Fruit fly (Drosophila melanogaster) whole organism, embryonic: ENCODE measurements around the gene nmdyn-D7.

Experiments
- Ada2b ChIP-seq: fragments of 200-800 bp; sonication (Bioruptor generic); IDR thresholded peaks from 2 replicates; pipeline ENCODE4 v1.3.6; 2022; ENCODE audit warnings: missing biosample characterization, missing genetic modification characterization
- Atf3 ChIP-seq: fragments of 200-800 bp; sonication (Bioruptor generic); optimal IDR thresholded peaks from 3 replicates; lab custom pipeline; 2016; ENCODE audit warnings: missing biosample characterization, missing genetic modification characterization
- CG10267 ChIP-seq: fragments of 200-800 bp; sonication (Bioruptor generic); optimal IDR thresholded peaks from 2 replicates; lab custom pipeline; 2018; ENCODE audit warnings: missing biosample characterization, mild to moderate bottlenecking, missing genetic modification characterization, moderate library complexity
- CG10979 ChIP-seq: fragments of 200-800 bp; sonication (Bioruptor generic); optimal IDR thresholded peaks from 2 replicates; lab custom pipeline; 2018; ENCODE audit warnings: missing biosample characterization, mild to moderate bottlenecking, missing genetic modification characterization, moderate library complexity
- CG12659 ChIP-seq: fragments of 200-800 bp; sonication (Bioruptor generic); optimal IDR thresholded peaks from 3 replicates; lab custom pipeline; 2017; ENCODE audit warnings: mild to moderate bottlenecking, missing biosample characterization, missing genetic modification reagents, missing genetic modification characterization
- CG13424 ChIP-seq: fragments of 200-800 bp; sonication (Bioruptor generic); optimal IDR thresholded peaks from 2 replicates; lab custom pipeline; 2019; ENCODE audit warnings: missing biosample characterization, mild to moderate bottlenecking, missing genetic modification characterization, moderate library complexity
- CG15479 ChIP-seq: fragments of 200-800 bp; sonication (Bioruptor generic); optimal IDR thresholded peaks from 3 replicates; lab custom pipeline; 2019; ENCODE audit warnings: missing biosample characterization, mild to moderate bottlenecking, missing genetic modification characterization, moderate library complexity
- CG16813 ChIP-seq: fragments of 200-800 bp; sonication (Bioruptor generic); IDR thresholded peaks from 3 replicates; pipeline ENCODE4 v1.3.6; 2022; ENCODE audit warnings: missing biosample characterization, missing genetic modification characterization; ENCODE audit not compliant: partially characterized antibody
- CG16863 ChIP-seq: fragments of 200-800 bp; sonication (Bioruptor generic); optimal IDR thresholded peaks from 3 replicates; lab custom pipeline; 2016; ENCODE audit warnings: missing biosample characterization, missing genetic modification characterization
- CG17186 ChIP-seq: fragments of 200-800 bp; sonication (Bioruptor generic); optimal IDR thresholded peaks from 3 replicates; lab custom pipeline; 2017; ENCODE audit warnings: missing biosample characterization, missing genetic modification reagents, missing genetic modification characterization
- CG18619 ChIP-seq: fragments of 200-800 bp; sonication (Bioruptor generic); optimal IDR thresholded peaks from 3 replicates; lab custom pipeline; 2017; ENCODE audit warnings: missing biosample characterization, mild to moderate bottlenecking, missing genetic modification characterization
- CG18764 ChIP-seq: fragments of 200-800 bp; sonication (Bioruptor generic); optimal IDR thresholded peaks from 3 replicates; lab custom pipeline; 2016; ENCODE audit warnings: missing biosample characterization, missing genetic modification characterization
- CG30020 ChIP-seq: fragments of 200-800 bp; optimal IDR thresholded peaks from 2 replicates; lab custom pipeline; 2019; ENCODE audit warnings: missing biosample characterization, mild to moderate bottlenecking, missing genetic modification characterization, moderate library complexity
- CG31388 ChIP-seq: fragments of 200-800 bp; sonication (Bioruptor generic); optimal IDR thresholded peaks from 2 replicates; lab custom pipeline; 2016; ENCODE audit warnings: missing biosample characterization, missing genetic modification characterization
- CG3281 ChIP-seq: fragments of 200-800 bp; sonication (Bioruptor generic); optimal IDR thresholded peaks from 3 replicates; lab custom pipeline; 2017; ENCODE audit warnings: missing biosample characterization, mild to moderate bottlenecking, missing genetic modification characterization
- CG34422 ChIP-seq: fragments of 200-800 bp; sonication (Bioruptor generic); IDR thresholded peaks from 3 replicates; pipeline ENCODE4 v1.3.6; 2022; ENCODE audit warnings: missing biosample characterization, missing genetic modification characterization
- CG4617 ChIP-seq: fragments of 200-800 bp; sonication (Bioruptor generic); optimal IDR thresholded peaks from 3 replicates; lab custom pipeline; 2016; ENCODE audit warnings: missing biosample characterization, missing genetic modification characterization, borderline replicate concordance
- CG7963 ChIP-seq: fragments of 200-800 bp; sonication (Bioruptor generic); IDR thresholded peaks from 3 replicates; pipeline ENCODE4 v1.3.6; 2022; ENCODE audit warnings: missing biosample characterization, missing genetic modification characterization; ENCODE audit not compliant: partially characterized antibody
- CG9797 ChIP-seq: fragments of 200-800 bp; sonication (Bioruptor generic); optimal IDR thresholded peaks from 3 replicates; lab custom pipeline; 2018; ENCODE audit warnings: missing biosample characterization, mild to moderate bottlenecking, missing genetic modification characterization
- Dad ChIP-seq: fragments of 200-800 bp; sonication (Bioruptor generic); optimal IDR thresholded peaks from 3 replicates; lab custom pipeline; 2016; ENCODE audit warnings: missing biosample characterization, missing genetic modification characterization
- Dref ChIP-seq: fragments of 200-800 bp; sonication (Bioruptor generic); IDR thresholded peaks from 2 replicates; pipeline ENCODE4 v1.3.6; 2022; ENCODE audit warnings: missing biosample characterization, missing genetic modification characterization
- Ets97D ChIP-seq: fragments of 200-800 bp; sonication (Bioruptor generic); optimal IDR thresholded peaks from 3 replicates; lab custom pipeline; 2016; ENCODE audit warnings: missing biosample characterization, missing genetic modification characterization
- Fer1 ChIP-seq: fragments of 200-800 bp; sonication (Bioruptor generic); optimal IDR thresholded peaks from 2 replicates; lab custom pipeline; 2017; ENCODE audit warnings: missing biosample characterization, mild to moderate bottlenecking, missing genetic modification characterization
- Lhr ChIP-seq: fragments of 200-800 bp; sonication (Bioruptor generic); optimal IDR thresholded peaks from 3 replicates; lab custom pipeline; 2017; ENCODE audit warnings: mild to moderate bottlenecking, missing biosample characterization, missing genetic modification reagents, missing genetic modification characterization
- PHDP ChIP-seq: fragments of 200-800 bp; sonication (Bioruptor generic); optimal IDR thresholded peaks from 3 replicates; lab custom pipeline; 2018; ENCODE audit warnings: missing biosample characterization, mild to moderate bottlenecking, missing genetic modification characterization, moderate library complexity
- Ptx1 ChIP-seq: fragments of 200-800 bp; sonication (Bioruptor generic); IDR thresholded peaks from 2 replicates; pipeline ENCODE4 v1.3.6; 2022; ENCODE audit warnings: missing biosample characterization, missing genetic modification characterization
- Scr ChIP-seq: fragments of 200-800 bp; sonication (Bioruptor generic); IDR thresholded peaks from 2 replicates; pipeline ENCODE4 v1.3.6; 2022; ENCODE audit warnings: missing biosample characterization, missing genetic modification characterization; ENCODE audit not compliant: partially characterized antibody
- Xbp1 ChIP-seq: fragments of 200-800 bp; sonication (Bioruptor generic); optimal IDR thresholded peaks from 3 replicates; lab custom pipeline; 2016; ENCODE audit warnings: missing biosample characterization, mild to moderate bottlenecking, missing genetic modification characterization
- YL-1 ChIP-seq: fragments of 200-800 bp; sonication (Bioruptor generic); optimal IDR thresholded peaks from 3 replicates; lab custom pipeline; 2017; ENCODE audit warnings: missing biosample characterization, mild to moderate bottlenecking, missing genetic modification characterization
- aop ChIP-seq: fragments of 200-800 bp; sonication (Bioruptor generic); IDR thresholded peaks from 2 replicates; pipeline ENCODE4 v1.3.6; 2022; ENCODE audit warnings: missing biosample characterization, missing genetic modification characterization
- ato ChIP-seq: fragments of 200-800 bp; sonication (Bioruptor generic); IDR thresholded peaks from 2 replicates; pipeline ENCODE4 v1.3.6; 2022; ENCODE audit warnings: missing biosample characterization, missing genetic modification characterization; ENCODE audit not compliant: partially characterized antibody
- bbx ChIP-seq: fragments of 200-800 bp; sonication (Bioruptor generic); IDR thresholded peaks from 2 replicates; pipeline ENCODE4 v1.3.6; 2022; ENCODE audit warnings: missing biosample characterization, missing genetic modification characterization; ENCODE audit not compliant: partially characterized antibody
- chinmo ChIP-seq: fragments of 200-800 bp; sonication (Bioruptor generic); IDR thresholded peaks from 4 replicates; pipeline ENCODE4 v1.3.6; 2022; ENCODE audit warnings: missing biosample characterization, missing genetic modification characterization; ENCODE audit not compliant: partially characterized antibody
- ewg ChIP-seq: fragments of 200-800 bp; sonication (Bioruptor generic); optimal IDR thresholded peaks from 3 replicates; lab custom pipeline; 2017; ENCODE audit warnings: mild to moderate bottlenecking, missing biosample characterization, missing genetic modification reagents, missing genetic modification characterization
- gem ChIP-seq: fragments of 200-800 bp; sonication (Bioruptor generic); optimal IDR thresholded peaks from 2 replicates; lab custom pipeline; 2019; ENCODE audit warnings: missing biosample characterization, mild to moderate bottlenecking, missing genetic modification characterization, moderate library complexity
- her ChIP-seq: fragments of 200-800 bp; sonication (Bioruptor generic); optimal IDR thresholded peaks from 2 replicates; lab custom pipeline; 2016; ENCODE audit warnings: missing biosample characterization, missing genetic modification characterization
- insv ChIP-seq, 2 experiments: fragments of 200-800 bp; sonication (Bioruptor generic); optimal IDR thresholded peaks; 3 replicates each; lab custom pipeline; 2016 to 2018; ENCODE audit warnings: missing biosample characterization in 2 of 2, missing genetic modification characterization in 2 of 2
- inv ChIP-seq: fragments of 200-800 bp; sonication (Bioruptor generic); IDR thresholded peaks from 2 replicates; pipeline ENCODE4 v1.3.6; 2022; ENCODE audit warnings: missing biosample characterization, missing genetic modification characterization; ENCODE audit not compliant: partially characterized antibody
- nau ChIP-seq: fragments of 200-800 bp; sonication (Bioruptor generic); optimal IDR thresholded peaks from 3 replicates; lab custom pipeline; 2017; ENCODE audit warnings: missing biosample characterization, mild to moderate bottlenecking, missing genetic modification characterization, missing genetic modification reagents
- nerfin-2 ChIP-seq: fragments of 200-800 bp; sonication (Bioruptor generic); IDR thresholded peaks from 2 replicates; pipeline ENCODE4 v1.3.6; 2022; ENCODE audit warnings: missing biosample characterization, missing genetic modification characterization; ENCODE audit not compliant: partially characterized antibody
- ranshi ChIP-seq: fragments of 200-800 bp; sonication (Bioruptor generic); IDR thresholded peaks from 2 replicates; pipeline ENCODE4 v1.3.6; 2022; ENCODE audit warnings: missing biosample characterization, missing genetic modification characterization
- sc ChIP-seq, 3 experiments: fragments of >200 bp in 2 of 3; fragments of 200-800 bp in 1 of 3; sonication (Bioruptor generic) in 1 of 3; optimal IDR thresholded peaks; 2 replicates in 2 of 3; 3 replicates in 1 of 3; lab custom pipeline; 2017; ENCODE audit warnings: mild to moderate bottlenecking in 1 of 3, missing biosample characterization in 1 of 3, missing genetic modification characterization in 1 of 3, missing genetic modification reagents in 1 of 3
- sna ChIP-seq: fragments of 200-800 bp; sonication (Bioruptor generic); IDR thresholded peaks from 2 replicates; pipeline ENCODE4 v1.3.6; 2022; ENCODE audit warnings: missing biosample characterization, missing genetic modification characterization; ENCODE audit not compliant: partially characterized antibody
- tna ChIP-seq: fragments of 200-800 bp; sonication (Bioruptor generic); IDR thresholded peaks from 2 replicates; pipeline ENCODE4 v1.3.6; 2022; ENCODE audit warnings: missing biosample characterization, missing genetic modification characterization; ENCODE audit not compliant: partially characterized antibody
- trh ChIP-seq: fragments of 200-800 bp; sonication (Bioruptor generic); optimal IDR thresholded peaks from 2 replicates; lab custom pipeline; 2016; ENCODE audit warnings: missing biosample characterization, missing genetic modification characterization
- zfh2 ChIP-seq: fragments of 200-800 bp; sonication (Bioruptor generic); optimal IDR thresholded peaks from 2 replicates; lab custom pipeline; 2016; ENCODE audit warnings: missing biosample characterization, missing genetic modification characterization

Gene nmdyn-D7

DNA sequence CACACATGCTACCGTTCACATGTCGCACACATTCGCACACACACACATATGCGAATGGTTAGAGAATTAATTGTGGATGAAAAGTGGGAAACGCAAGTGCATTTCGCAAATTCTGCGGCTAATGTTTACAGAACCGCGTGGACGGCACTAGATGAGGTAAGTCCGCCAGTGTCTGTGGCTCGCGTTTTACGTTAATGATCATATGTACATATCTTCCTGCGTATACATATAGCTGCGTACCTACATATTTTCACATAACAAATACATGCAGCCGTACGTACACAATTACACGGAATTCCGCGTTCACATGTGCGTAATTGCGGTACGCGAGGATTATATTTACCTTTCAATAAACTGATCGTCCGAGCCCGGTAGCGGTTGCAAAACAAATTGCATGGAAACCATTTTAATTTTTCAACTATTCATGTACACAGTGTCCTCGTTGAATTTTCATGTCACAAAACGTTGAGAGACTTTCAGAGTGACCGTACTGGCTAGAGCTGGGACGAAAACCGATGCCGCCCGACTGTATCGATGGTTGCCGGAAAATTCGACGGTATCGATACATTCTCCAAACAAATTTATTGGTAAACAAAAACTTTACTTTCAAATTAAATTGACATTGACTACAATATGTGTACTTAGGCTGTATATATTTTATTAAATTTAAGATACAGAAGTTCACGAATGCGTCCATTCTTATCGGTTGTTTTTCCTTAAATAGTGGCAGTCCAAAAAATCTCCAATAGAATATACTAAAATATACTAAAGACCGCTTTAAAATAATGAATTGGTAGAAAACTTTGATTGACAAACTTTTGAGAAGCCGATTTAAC is 45.6 kb downstream of the nmdyn-D7 start, which contains the start of gene hyd (continued):
- TF ChIP-seq Ada2b (GFP tag; lab: Robert Waterston, UW) (no peak), Lhr (peak; percentile 54), trh (GFP tag; lab: Kevin White, UChicago) (no peak), ato (peak; percentile 73), Xbp1 (GFP tag; lab: Kevin White, UChicago) (peak; percentile 15), her (GFP tag; lab: Kevin White, UChicago) (no peak), tna (GFP tag; lab: Robert Waterston, UW) (peak; percentile 77), YL-1 (GFP tag; lab: Kevin White, UChicago) (peak; percentile 76), CG18619 (no peak), CG10267 (tag; lab: Kevin White, UChicago) (peak; percentile 43), chinmo (GFP tag; lab: Robert Waterston, UW) (peak; percentile 72; the same call in 1 of the 4 replicates), CG34422 (GFP tag; lab: Robert Waterston, UW) (peak; percentile 71; the same call in 1 of the 3 replicates), Scr (GFP tag; lab: Robert Waterston, UW) (peak; percentile 88), CG12659 (GFP tag; lab: Kevin White, UChicago) (peak; percentile 77), CG7963 (GFP tag; lab: Robert Waterston, UW) (peak; percentile 64; the same call in 2 of the 3 replicates), CG9797 (GFP tag; lab: Kevin White, UChicago) (peak; percentile 88), sc (optimal IDR thresholded peaks at IDR 0.05; lab: Kevin White, UChicago) (no peak), sc (GFP tag; optimal IDR thresholded peaks at IDR 0.05; lab: Kevin White, UChicago) (no peak), CG3281 (GFP tag; lab: Kevin White, UChicago) (no peak), nerfin-2 (GFP tag; lab: Robert Waterston, UW) (peak; percentile 61; the same call in 1 of the 2 replicates), inv (GFP tag; lab: Robert Waterston, UW) (peak; percentile 79), bbx (GFP tag; lab: Robert Waterston, UW) (peak; percentile 82), Ets97D (peak; percentile 51), Dad (GFP tag; lab: Kevin White, UChicago) (no peak), Dref (GFP tag; lab: Robert Waterston, UW) (peak; percentile 89), CG16813 (GFP tag; lab: Robert Waterston, UW) (peak; percentile 87), CG4617 (GFP tag; lab: Kevin White, UChicago) (peak; percentile 88), CG17186 (GFP tag; lab: Kevin White, UChicago) (peak; percentile 24), CG16863 (GFP tag; lab: Kevin White, UChicago) (peak; percentile 24), Fer1 (GFP tag; lab: Kevin White, UChicago) (peak; percentile 13), sna (GFP tag; lab: Robert Waterston, UW) (peak; percentile 83), insv (GFP tag; optimal IDR thresholded peaks at IDR 0.05; lab: Kevin White, UChicago) (peak in 1 of 2 experiments; percentile 14)
- TF ChIP-seq, all 482 proteins: peak for 80

DNA sequence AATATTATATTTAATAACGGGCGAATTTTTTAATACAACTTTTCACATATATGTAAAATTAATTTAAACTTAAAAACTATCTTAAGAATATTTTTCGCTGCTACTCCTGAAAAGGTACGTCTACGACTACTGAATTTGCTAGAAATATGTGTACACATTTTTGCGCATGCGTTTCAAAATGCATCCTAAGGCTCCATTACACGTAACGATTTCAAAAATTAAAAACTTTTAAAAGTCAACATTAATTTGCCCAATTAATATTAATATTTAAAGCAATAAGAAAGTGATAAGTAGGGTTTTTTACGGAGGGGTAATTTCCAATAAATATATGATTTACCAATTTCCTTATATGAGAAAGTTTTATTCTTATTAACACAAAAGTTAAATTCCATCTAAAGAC is 51.0 kb downstream of the nmdyn-D7 start, which contains the start of gene FoxP:
Gene FoxP, minus strand, starts transcription at position 89 of the 400 bp plus-strand sequence.
- TF ChIP-seq gem (tag; lab: Kevin White, UChicago) (peak; percentile 46), nau (GFP tag; lab: Kevin White, UChicago) (no peak), PHDP (tag; lab: Kevin White, UChicago) (peak; percentile 19), CG13424 (tag; lab: Kevin White, UChicago) (peak; percentile 47), CG15479 (GFP tag; lab: Kevin White, UChicago) (no peak), Atf3 (GFP tag; lab: Kevin White, UChicago) (no peak), CG10979 (peak; percentile 24), CG18764 (peak; percentile 61), ewg (GFP tag; lab: Kevin White, UChicago) (peak; percentile 88), CG31388 (GFP tag; lab: Kevin White, UChicago) (no peak), ranshi (GFP tag; lab: Robert Waterston, UW) (no peak), zfh2 (no peak), Ptx1 (no peak), CG30020 (tag; lab: Kevin White, UChicago) (peak; percentile 62), aop (GFP tag; lab: Robert Waterston, UW) (no peak)
